Fruit fly (Drosophila melanogaster): ENCODE results near the gene CG14401.

The CG14401 gene

DNA sequence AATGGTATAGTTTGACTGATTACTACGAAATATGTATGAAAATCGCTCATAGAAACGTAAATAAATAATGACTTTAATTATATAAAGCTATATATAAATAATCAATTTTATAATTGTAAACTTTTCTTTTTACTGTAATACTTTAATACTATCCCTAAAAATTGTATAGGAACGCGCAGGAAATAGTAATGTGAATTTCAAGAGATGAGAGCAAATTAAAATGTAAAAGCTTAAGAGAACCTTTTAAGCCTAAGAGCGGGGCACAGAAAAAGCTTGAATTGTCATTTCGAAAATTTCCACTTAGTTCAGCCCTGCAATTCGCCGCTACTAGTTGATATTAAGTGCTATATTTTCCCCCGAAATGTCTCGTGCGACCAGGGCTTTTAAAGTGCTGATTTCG, 40.3 kb upstream of the CG14401 start, which contains the start of gene CG31673:
Gene CG31673, plus strand, starts transcription at position 301 of the 400 bp plus-strand sequence.
- TF ChIP-seq psq (optimal IDR thresholded peaks at IDR 0.05) = no peak
- TF ChIP-seq pan (optimal IDR thresholded peaks at IDR 0.05) = no peak
- no peak for TF ChIP-seq usp (GFP tag; optimal IDR thresholded peaks at IDR 0.05)
- TF ChIP-seq Dll (optimal IDR thresholded peaks at IDR 0.05) = no peak
- no peak for TF ChIP-seq EcR (GFP tag; optimal IDR thresholded peaks at IDR 0.05)

- TF ChIP-seq Dll (optimal IDR thresholded peaks at IDR 0.05) (no peak), EcR (GFP tag; optimal IDR thresholded peaks at IDR 0.05) (no peak), usp (GFP tag; optimal IDR thresholded peaks at IDR 0.05) (no peak), pan (optimal IDR thresholded peaks at IDR 0.05) (no peak), psq (optimal IDR thresholded peaks at IDR 0.05) (no peak), CG8478 (optimal IDR thresholded peaks at IDR 0.05) (no peak)
These were observed 39.8 kb upstream of the CG14401 start for dm6 chr2L:20829755-20830396.

DNA sequence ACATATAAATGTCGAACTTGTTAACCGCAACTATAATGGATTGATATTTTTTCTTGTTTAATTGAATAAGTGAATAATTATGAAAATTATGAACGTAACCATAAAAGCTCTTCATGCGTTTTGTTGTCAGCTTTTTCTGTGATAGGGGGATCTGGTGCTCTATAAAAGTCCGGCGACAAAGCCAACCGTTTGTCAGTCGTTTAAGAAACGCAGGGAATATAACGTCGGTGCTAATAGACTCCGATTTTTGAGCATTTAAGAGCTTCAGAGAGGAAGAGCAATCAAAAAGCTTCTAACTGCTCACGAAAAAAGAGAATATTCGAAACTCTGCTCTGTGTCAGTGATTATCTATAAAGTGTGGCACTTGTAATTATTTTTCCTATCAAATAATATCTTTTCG, 38.6 kb upstream of the CG14401 start, which contains the start of gene CG31674:
Gene CG31674, plus strand, starts transcription at position 203 of the 400 bp plus-strand sequence.
- TF ChIP-seq CG8478 (optimal IDR thresholded peaks at IDR 0.05) (no peak), psq (optimal IDR thresholded peaks at IDR 0.05) (no peak), EcR (GFP tag; optimal IDR thresholded peaks at IDR 0.05) (no peak), usp (GFP tag; optimal IDR thresholded peaks at IDR 0.05) (no peak), pan (optimal IDR thresholded peaks at IDR 0.05) (no peak), Dll (optimal IDR thresholded peaks at IDR 0.05) (no peak)

DNA sequence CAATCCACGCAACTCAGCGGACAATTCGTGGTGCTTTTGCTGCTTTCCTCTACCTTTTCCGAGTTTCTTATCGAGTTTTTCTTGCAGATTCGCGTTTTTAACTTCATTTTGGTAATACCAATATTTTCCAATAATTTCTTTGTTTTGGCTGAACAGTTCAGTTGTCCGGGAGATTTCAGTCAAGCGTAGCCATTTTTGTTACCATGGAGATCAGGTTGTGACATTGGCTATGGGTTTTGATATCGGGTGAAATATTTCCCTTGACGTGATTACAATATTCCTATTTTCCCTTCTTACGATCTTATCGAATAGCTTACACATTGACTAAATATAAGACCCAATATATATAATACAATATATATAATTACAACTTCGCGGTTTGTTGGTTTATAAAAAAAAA, 34.2 kb upstream of the CG14401 start, which contains the start of gene Oseg5:
Gene Oseg5, minus strand, starts transcription at position 340 of the 400 bp plus-strand sequence.
- TF ChIP-seq EcR (GFP tag; optimal IDR thresholded peaks at IDR 0.05) (no peak), Dll (optimal IDR thresholded peaks at IDR 0.05) (no peak), psq (optimal IDR thresholded peaks at IDR 0.05) (no peak), pan (optimal IDR thresholded peaks at IDR 0.05) (no peak), usp (GFP tag; optimal IDR thresholded peaks at IDR 0.05) (no peak), CG8478 (optimal IDR thresholded peaks at IDR 0.05) (no peak)

- no peak for TF ChIP-seq Dll (optimal IDR thresholded peaks at IDR 0.05)
- no peak for TF ChIP-seq CG8478 (optimal IDR thresholded peaks at IDR 0.05)
- no peak for TF ChIP-seq psq (optimal IDR thresholded peaks at IDR 0.05)
- no peak for TF ChIP-seq EcR (GFP tag; optimal IDR thresholded peaks at IDR 0.05)
- TF ChIP-seq usp (GFP tag; optimal IDR thresholded peaks at IDR 0.05) = no peak
- TF ChIP-seq pan (optimal IDR thresholded peaks at IDR 0.05) = no peak
These were observed 31.8 kb upstream of the CG14401 start, which contains the start of gene Spn38F for dm6 chr2L:20837885-20838284. Spn38F (minus strand) TSS chr2L:20837985.

- no peak for TF ChIP-seq CG8478 (optimal IDR thresholded peaks at IDR 0.05)
- TF ChIP-seq psq (optimal IDR thresholded peaks at IDR 0.05) = no peak
- no peak for TF ChIP-seq Dll (optimal IDR thresholded peaks at IDR 0.05)
- TF ChIP-seq pan (optimal IDR thresholded peaks at IDR 0.05) = no peak
- TF ChIP-seq usp (GFP tag; optimal IDR thresholded peaks at IDR 0.05) = no peak
- no peak for TF ChIP-seq EcR (GFP tag; optimal IDR thresholded peaks at IDR 0.05)
These were observed 29.6 kb upstream of the CG14401 start for dm6 chr2L:20840006-20840405.

DNA sequence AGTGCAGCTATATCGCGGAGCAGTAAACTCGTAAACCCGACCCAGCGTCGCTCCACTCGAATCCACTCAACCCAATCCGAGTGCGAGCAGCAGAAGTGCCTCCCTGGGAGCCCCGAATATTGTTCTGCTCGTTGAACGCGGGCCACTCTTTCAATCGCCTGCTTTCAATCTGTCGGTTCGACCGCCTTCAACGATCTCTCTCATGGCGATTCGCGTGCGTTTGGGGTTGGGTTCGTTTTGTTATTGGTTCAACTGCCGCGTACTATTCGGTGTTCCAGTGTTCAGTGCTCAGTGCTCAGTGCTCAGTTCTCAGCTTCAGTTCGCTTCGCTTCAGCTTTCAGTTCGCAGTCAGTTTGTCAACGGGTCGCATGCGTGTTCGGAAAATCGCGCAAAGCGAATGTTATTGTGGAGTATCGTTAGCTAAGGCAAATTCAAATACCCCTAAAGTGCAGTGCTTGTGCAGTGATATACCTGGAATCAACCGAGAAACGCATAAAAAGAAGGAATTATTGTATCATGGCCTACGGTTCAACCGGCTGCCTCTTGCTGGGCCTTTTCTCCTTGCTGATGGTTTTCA, 29.1 kb upstream of the CG14401 start, which contains the start of gene CG31676:
Gene CG31676, plus strand, starts transcription at position 289 of the 577 bp plus-strand sequence.
- TF ChIP-seq usp (GFP tag; optimal IDR thresholded peaks at IDR 0.05) = no peak
- no peak for TF ChIP-seq EcR (GFP tag; optimal IDR thresholded peaks at IDR 0.05)
- no peak for TF ChIP-seq pan (optimal IDR thresholded peaks at IDR 0.05)
- TF ChIP-seq Dll (optimal IDR thresholded peaks at IDR 0.05) = no peak
- no peak for TF ChIP-seq psq (optimal IDR thresholded peaks at IDR 0.05)
- no peak for TF ChIP-seq CG8478 (optimal IDR thresholded peaks at IDR 0.05)

DNA sequence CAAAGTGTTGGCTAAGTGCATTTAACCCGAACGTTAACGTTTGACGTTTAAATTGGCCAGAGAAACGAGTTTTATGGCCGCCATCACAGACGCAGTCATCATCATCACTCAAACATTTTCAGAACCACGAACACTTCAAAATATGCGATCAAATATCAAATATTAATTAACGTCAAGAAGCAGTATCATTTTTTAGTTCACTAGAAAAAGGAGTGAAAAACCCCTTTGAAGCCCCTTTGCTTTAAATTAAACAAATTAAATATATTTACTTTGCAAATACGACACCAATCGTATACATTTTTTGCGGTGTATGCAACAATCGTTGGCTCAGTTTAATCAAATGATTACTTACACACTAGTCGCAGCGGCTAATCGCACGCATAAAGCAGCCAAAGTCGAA, 25.3 kb upstream of the CG14401 start:
- no peak for TF ChIP-seq Dll (optimal IDR thresholded peaks at IDR 0.05)
- no peak for TF ChIP-seq psq (optimal IDR thresholded peaks at IDR 0.05)
- no peak for TF ChIP-seq pan (optimal IDR thresholded peaks at IDR 0.05)
- TF ChIP-seq usp (GFP tag; optimal IDR thresholded peaks at IDR 0.05) = no peak
- no peak for TF ChIP-seq CG8478 (optimal IDR thresholded peaks at IDR 0.05)
- TF ChIP-seq EcR (GFP tag; optimal IDR thresholded peaks at IDR 0.05) = no peak

dm6 chr2L:20849000-20849399, 20.7 kb upstream of the CG14401 start, which contains the start of gene CG14402:
CG14402 (plus strand) TSS chr2L:20849300.
- TF ChIP-seq psq (optimal IDR thresholded peaks at IDR 0.05) (no peak), Dll (optimal IDR thresholded peaks at IDR 0.05) (no peak), usp (GFP tag; optimal IDR thresholded peaks at IDR 0.05) (no peak), CG8478 (optimal IDR thresholded peaks at IDR 0.05) (no peak), pan (optimal IDR thresholded peaks at IDR 0.05) (no peak), EcR (GFP tag; optimal IDR thresholded peaks at IDR 0.05) (no peak)

DNA sequence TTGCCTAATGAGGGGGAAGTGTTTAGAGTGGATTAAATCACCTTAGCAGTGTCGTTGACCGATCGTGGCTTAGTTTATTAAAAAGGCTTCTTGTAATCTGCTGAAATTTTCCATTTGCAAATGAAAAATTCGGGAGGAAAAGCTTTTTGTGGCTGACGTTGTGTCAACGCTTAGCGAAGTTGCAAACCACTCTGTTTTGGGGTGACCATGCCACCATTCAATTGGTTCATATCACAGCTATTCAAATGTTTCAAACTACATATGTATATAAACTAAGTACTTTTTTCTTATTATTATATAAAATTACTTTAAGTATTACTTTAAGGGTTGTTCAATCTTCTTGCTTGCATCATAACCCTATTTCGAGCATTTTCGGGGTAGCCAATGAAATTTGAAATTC, 18.1 kb upstream of the CG14401 start:
- TF ChIP-seq pan (optimal IDR thresholded peaks at IDR 0.05) (no peak), usp (GFP tag; optimal IDR thresholded peaks at IDR 0.05) (no peak)

dm6 chr2L:20852092-20852628, 17.5 kb upstream of the CG14401 start, which contains the start of gene twit:
twit (plus strand) TSS chr2L:20852578.
- TF ChIP-seq EcR (GFP tag; optimal IDR thresholded peaks at IDR 0.05) (no peak), CG8478 (optimal IDR thresholded peaks at IDR 0.05) (no peak), Dll (optimal IDR thresholded peaks at IDR 0.05) (no peak), usp (GFP tag; optimal IDR thresholded peaks at IDR 0.05) (no peak), pan (optimal IDR thresholded peaks at IDR 0.05) (no peak), psq (optimal IDR thresholded peaks at IDR 0.05) (no peak)

DNA sequence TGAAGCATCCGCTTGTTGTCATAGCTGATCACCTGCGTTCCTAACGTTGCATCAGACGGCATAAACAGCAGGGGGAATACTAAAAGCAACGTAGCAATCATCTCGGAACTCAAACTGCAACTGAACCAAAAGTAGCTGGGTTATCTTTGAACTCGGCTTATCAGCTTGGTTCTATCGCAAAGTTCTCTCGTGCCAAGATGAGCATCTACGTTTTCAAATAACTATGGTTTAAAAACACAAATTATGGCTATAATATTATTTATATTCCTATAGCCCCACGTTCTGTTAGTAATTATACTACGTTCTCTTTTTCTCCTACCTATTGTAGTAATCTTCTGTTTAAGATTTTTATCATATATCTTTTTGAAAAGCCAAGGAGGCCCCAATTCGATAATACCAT, 11.9 kb upstream of the CG14401 start, which contains the start of gene CG14400:
Gene CG14400, minus strand, starts transcription at position 101 of the 400 bp plus-strand sequence.
- TF ChIP-seq Dll (optimal IDR thresholded peaks at IDR 0.05) = no peak
- TF ChIP-seq psq (optimal IDR thresholded peaks at IDR 0.05) = no peak
- TF ChIP-seq usp (GFP tag; optimal IDR thresholded peaks at IDR 0.05) = no peak
- no peak for TF ChIP-seq pan (optimal IDR thresholded peaks at IDR 0.05)
- no peak for TF ChIP-seq EcR (GFP tag; optimal IDR thresholded peaks at IDR 0.05)
- no peak for TF ChIP-seq CG8478 (optimal IDR thresholded peaks at IDR 0.05)
